Worm (Caenorhabditis elegans): ENCODE measurements around the gene F57B7.2.

DNA sequence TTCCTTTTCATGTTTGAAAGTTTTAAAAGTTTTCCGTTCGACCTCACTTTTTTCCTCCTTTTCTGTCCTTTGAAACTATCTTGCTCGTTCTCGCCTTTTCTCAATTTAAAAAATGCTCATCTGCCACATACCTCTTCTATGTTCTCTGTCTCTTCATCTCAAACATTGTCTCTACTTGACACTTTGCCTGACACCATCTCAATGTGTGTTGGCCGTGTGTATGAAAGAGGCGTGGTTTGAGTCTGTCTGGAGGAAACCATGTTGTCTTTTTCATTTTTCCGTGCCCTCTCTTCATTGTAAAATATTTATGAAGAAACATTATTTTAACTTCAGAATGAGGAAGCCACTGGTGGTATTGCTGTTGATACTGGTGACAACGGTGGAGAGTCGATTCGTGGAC is 36.2 kb downstream of the F57B7.2 start, which contains the start of gene K03B8.6:
- TF ChIP-seq nhr-237 (tag; optimal IDR thresholded peaks at IDR 0.05) = no peak
- TF ChIP-seq nhr-28 (tag; optimal IDR thresholded peaks at IDR 0.05) = no peak
- no peak for TF ChIP-seq nhr-76 (tag; optimal IDR thresholded peaks at IDR 0.05)
- TF ChIP-seq mab-5 (tag; optimal IDR thresholded peaks at IDR 0.05) = no peak
- TF ChIP-seq mep-1 (tag; optimal IDR thresholded peaks at IDR 0.05) = no peak
- TF ChIP-seq lin-32 (GFP tag; optimal IDR thresholded peaks at IDR 0.05) = no peak

All from whole organism, mixed stage, embryonic.